Worm (Caenorhabditis elegans) whole organism, L2 larva: Measurements from ENCODE around the gene spp-6.

Source experiments
- C34F6.9 ChIP-seq: fragments of 150-350 bp; optimal IDR thresholded peaks from 2 replicates; lab custom pipeline; 2014; ENCODE audit warnings: missing biosample characterization, missing genetic modification characterization
- F13H6.1 ChIP-seq: sonication (generic microtip); optimal IDR thresholded peaks from 2 replicates; lab custom pipeline; 2016; ENCODE audit warnings: missing genetic modification characterization, missing compliant biosample characterization
- Y55F3AM.14 ChIP-seq: fragments of 200-800 bp; sonication (Bioruptor generic); optimal IDR thresholded peaks from 2 replicates; lab custom pipeline; 2018; ENCODE audit warnings: mild to moderate bottlenecking, missing genetic modification characterization, missing compliant biosample characterization
- ZK546.5 ChIP-seq: sonication (generic microtip); optimal IDR thresholded peaks from 2 replicates; lab custom pipeline; 2017; ENCODE audit warnings: missing biosample characterization, missing genetic modification characterization
- aly-2 ChIP-seq: fragments of 150-350 bp; optimal IDR thresholded peaks from 2 replicates; lab custom pipeline; 2014; ENCODE audit warnings: missing biosample characterization, missing genetic modification characterization
- ama-1 ChIP-seq: fragments of 150-350 bp; optimal IDR thresholded peaks from 2 replicates; lab custom pipeline; 2018; ENCODE audit warnings: inconsistent platforms
- blmp-1 ChIP-seq: sonication (generic microtip); optimal IDR thresholded peaks from 2 replicates; lab custom pipeline; 2017; ENCODE audit warnings: missing genetic modification characterization, mild to moderate bottlenecking, missing compliant biosample characterization, antibody characterized with exemption, moderate library complexity; ENCODE audit not compliant: insufficient read depth
- ceh-16 ChIP-seq: fragments of 150-350 bp; optimal IDR thresholded peaks from 2 replicates; lab custom pipeline; 2014; ENCODE audit warnings: missing biosample characterization, missing genetic modification characterization
- crh-2 ChIP-seq: sonication (generic microtip); optimal IDR thresholded peaks from 2 replicates; lab custom pipeline; 2017; ENCODE audit warnings: missing biosample characterization, missing genetic modification characterization
- egl-27 ChIP-seq: sonication (generic microtip); optimal IDR thresholded peaks from 3 replicates; lab custom pipeline; 2017; ENCODE audit warnings: missing biosample characterization, missing genetic modification reagents, missing genetic modification characterization
- fos-1 ChIP-seq: fragments of 150-350 bp; optimal IDR thresholded peaks from 2 replicates; lab custom pipeline; 2014; ENCODE audit warnings: missing biosample characterization, missing genetic modification characterization
- gmeb-1 ChIP-seq: fragments of 150-350 bp; optimal IDR thresholded peaks from 2 replicates; lab custom pipeline; 2014; ENCODE audit warnings: missing biosample characterization, missing genetic modification characterization
- lin-11 ChIP-seq: fragments of 150-350 bp; sonication (generic microtip); optimal IDR thresholded peaks from 2 replicates; lab custom pipeline; 2014; ENCODE audit warnings: missing biosample characterization, missing genetic modification characterization, inconsistent platforms, mixed read lengths
- lin-39 ChIP-seq: fragments of 150-350 bp; optimal IDR thresholded peaks from 2 replicates; lab custom pipeline; 2014; ENCODE audit warnings: missing biosample characterization, missing genetic modification reagents, missing genetic modification characterization
- lsy-2 ChIP-seq, 2 experiments: fragments of 150-350 bp in 1 of 2; sonication (generic microtip) in 1 of 2; optimal IDR thresholded peaks; 2 replicates each; lab custom pipeline; 2014 to 2017; ENCODE audit warnings: missing biosample characterization in 2 of 2, missing genetic modification characterization in 2 of 2
- mbf-1 ChIP-seq: sonication (generic microtip); optimal IDR thresholded peaks from 2 replicates; lab custom pipeline; 2017; ENCODE audit warnings: missing biosample characterization, missing genetic modification characterization
- mdl-1 ChIP-seq, 2 experiments: fragments of 150-350 bp in 1 of 2; sonication (generic microtip) in 1 of 2; optimal IDR thresholded peaks; 2 replicates each; lab custom pipeline; 2017; ENCODE audit warnings: missing biosample characterization in 2 of 2, missing genetic modification characterization in 2 of 2
- nhr-10 ChIP-seq: sonication (generic microtip); optimal IDR thresholded peaks from 2 replicates; lab custom pipeline; 2017; ENCODE audit warnings: missing biosample characterization, missing genetic modification characterization
- nhr-12 ChIP-seq: fragments of 150-350 bp; optimal IDR thresholded peaks from 2 replicates; lab custom pipeline; 2014; ENCODE audit warnings: missing biosample characterization, missing genetic modification characterization
- nhr-129 ChIP-seq: fragments of 150-350 bp; optimal IDR thresholded peaks from 2 replicates; lab custom pipeline; 2014; ENCODE audit warnings: missing biosample characterization, missing genetic modification characterization
- nhr-21 ChIP-seq: fragments of 150-350 bp; optimal IDR thresholded peaks from 2 replicates; lab custom pipeline; 2014; ENCODE audit warnings: missing biosample characterization, missing genetic modification characterization
- nhr-23 ChIP-seq: fragments of 150-350 bp; optimal IDR thresholded peaks from 2 replicates; lab custom pipeline; 2014; ENCODE audit warnings: missing biosample characterization, missing genetic modification reagents, missing genetic modification characterization
- nhr-237 ChIP-seq: fragments of 150-350 bp; optimal IDR thresholded peaks from 2 replicates; lab custom pipeline; 2014; ENCODE audit warnings: missing biosample characterization, missing genetic modification characterization
- nhr-25 ChIP-seq: fragments of 150-350 bp; sonication (generic microtip); optimal IDR thresholded peaks from 3 replicates; lab custom pipeline; 2014; ENCODE audit warnings: missing biosample characterization, missing genetic modification characterization
- nhr-6 ChIP-seq: fragments of 150-350 bp; optimal IDR thresholded peaks from 2 replicates; lab custom pipeline; 2014; ENCODE audit warnings: missing biosample characterization, missing genetic modification characterization
- peb-1 ChIP-seq: fragments of 150-350 bp; optimal IDR thresholded peaks from 2 replicates; lab custom pipeline; 2014; ENCODE audit warnings: missing biosample characterization, missing genetic modification characterization
- sem-4 ChIP-seq: fragments of 150-350 bp; optimal IDR thresholded peaks from 2 replicates; lab custom pipeline; 2014; ENCODE audit warnings: missing biosample characterization, missing genetic modification reagents, missing genetic modification characterization
- skn-1 ChIP-seq: sonication (generic microtip); optimal IDR thresholded peaks from 2 replicates; lab custom pipeline; 2017; ENCODE audit warnings: missing biosample characterization, missing genetic modification characterization
- sma-3 ChIP-seq: sonication (generic microtip); optimal IDR thresholded peaks from 2 replicates; lab custom pipeline; 2016; ENCODE audit warnings: missing genetic modification reagents, missing genetic modification characterization, missing compliant biosample characterization
- sma-9 ChIP-seq, 2 experiments: fragments of 150-350 bp in 1 of 2; sonication (generic microtip) in 1 of 2; optimal IDR thresholded peaks; 2 replicates each; lab custom pipeline; 2014 to 2016; ENCODE audit warnings: missing genetic modification characterization in 2 of 2, mild to moderate bottlenecking in 1 of 2, missing biosample characterization in 1 of 2, missing compliant biosample characterization in 1 of 2, missing genetic modification reagents in 1 of 2, moderate library complexity in 1 of 2
- snpc-4 ChIP-seq: fragments of 150-350 bp; optimal IDR thresholded peaks from 2 replicates; lab custom pipeline; 2014; ENCODE audit warnings: missing biosample characterization, missing genetic modification characterization
- unc-55 ChIP-seq: fragments of 150-350 bp; sonication (generic microtip); optimal IDR thresholded peaks from 3 replicates; lab custom pipeline; 2014; ENCODE audit warnings: missing biosample characterization, missing genetic modification reagents, missing genetic modification characterization
- unc-62 ChIP-seq: fragments of 150-350 bp; optimal IDR thresholded peaks from 2 replicates; lab custom pipeline; 2014; ENCODE audit warnings: missing biosample characterization, missing genetic modification reagents, missing genetic modification characterization
- zag-1 ChIP-seq: fragments of 150-350 bp; optimal IDR thresholded peaks from 2 replicates; lab custom pipeline; 2014; ENCODE audit warnings: missing biosample characterization, missing genetic modification characterization
- ztf-1 ChIP-seq: fragments of 200-800 bp; sonication (Bioruptor generic); conservative IDR thresholded peaks from 2 replicates; pipeline ENCODE4 v1.3.6; 2022; ENCODE audit warnings: missing genetic modification characterization, missing compliant biosample characterization

spp-6 gene

DNA sequence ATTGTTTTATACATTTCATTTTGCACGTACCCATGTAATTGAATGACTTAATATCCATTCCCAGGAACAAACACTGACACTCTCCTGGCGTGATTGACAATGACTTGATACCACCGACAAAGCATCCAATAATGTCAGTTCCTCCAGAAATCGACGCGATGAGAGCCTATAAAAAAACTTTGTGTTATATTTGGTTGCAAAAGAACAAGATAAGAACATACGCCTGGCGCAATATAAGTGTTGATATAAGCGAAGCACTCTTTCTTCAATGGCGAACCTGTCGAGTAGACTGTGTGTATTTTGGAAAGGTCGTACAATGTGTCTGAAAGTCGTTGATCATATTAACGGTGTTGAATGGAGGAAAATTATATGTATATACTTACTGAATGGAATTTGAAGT, 14.0 kb upstream of the spp-6 start:
- TF ChIP-seq fos-1 (tag; lab: Kevin White, UChicago) (peak; percentile 10), peb-1 (tag; lab: Kevin White, UChicago) (no peak)

DNA sequence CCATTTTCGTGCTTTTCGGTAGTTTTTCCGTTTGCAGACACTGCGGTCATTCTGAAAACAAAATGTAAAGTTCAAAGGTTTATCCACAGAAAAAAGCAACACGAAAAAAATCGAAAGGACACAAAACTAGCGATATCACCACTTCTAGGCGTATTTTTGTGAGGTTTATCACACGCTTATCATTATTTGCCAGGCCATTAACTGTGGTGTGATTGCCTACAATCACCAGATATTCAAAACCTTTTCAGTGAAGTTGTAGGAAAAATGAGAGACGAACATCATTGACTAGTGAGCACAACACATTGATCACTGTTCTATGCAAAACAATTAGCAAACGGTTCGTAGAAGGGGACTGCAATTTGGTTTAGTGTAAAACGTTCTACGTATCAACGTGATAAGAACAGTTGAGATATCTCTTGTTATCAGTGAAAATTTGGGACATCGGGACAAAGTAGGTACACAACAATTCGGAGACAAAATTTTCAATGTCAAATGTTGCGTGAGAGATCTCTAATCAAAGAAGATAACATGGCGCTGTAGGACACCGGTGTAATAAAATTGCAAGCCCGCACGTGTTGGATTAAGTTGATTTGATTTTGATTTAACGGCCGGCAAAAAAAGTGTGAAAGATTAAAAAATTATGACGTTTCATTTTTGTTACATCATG, 11.5 kb upstream of the spp-6 start, which contains the start of gene sur-5:
TSS of gene sur-5 (minus strand) at position 51 of the 667 bp plus-strand sequence.
- TF ChIP-seq nhr-10 (no peak), sma-9 (GFP tag; optimal IDR thresholded peaks at IDR 0.05; lab: Kevin White, UChicago) (peak; percentile 83), sma-9 (tag; optimal IDR thresholded peaks at IDR 0.05; lab: Kevin White, UChicago) (no peak), nhr-25 (tag; lab: Kevin White, UChicago) (peak; percentile 20), nhr-21 (tag; lab: Kevin White, UChicago) (peak; percentile 50), nhr-129 (tag; lab: Kevin White, UChicago) (peak; percentile 21), nhr-237 (tag; lab: Kevin White, UChicago) (no peak), crh-2 (tag; lab: Kevin White, UChicago) (peak; percentile 49), mdl-1 (tag; optimal IDR thresholded peaks at IDR 0.05; lab: Kevin White, UChicago) (peak in 1 of 2 experiments; percentile 47), sma-3 (GFP tag; lab: Kevin White, UChicago) (peak; percentile 43), skn-1 (tag; lab: Kevin White, UChicago) (peak; percentile 35), fos-1 (tag; lab: Kevin White, UChicago) (peak; percentile 40), ceh-16 (tag; lab: Kevin White, UChicago) (no peak), nhr-12 (tag; lab: Kevin White, UChicago) (no peak), nhr-23 (tag; lab: Kevin White, UChicago) (no peak), C34F6.9 (tag; lab: Kevin White, UChicago) (no peak), sem-4 (peak; percentile 47)

DNA sequence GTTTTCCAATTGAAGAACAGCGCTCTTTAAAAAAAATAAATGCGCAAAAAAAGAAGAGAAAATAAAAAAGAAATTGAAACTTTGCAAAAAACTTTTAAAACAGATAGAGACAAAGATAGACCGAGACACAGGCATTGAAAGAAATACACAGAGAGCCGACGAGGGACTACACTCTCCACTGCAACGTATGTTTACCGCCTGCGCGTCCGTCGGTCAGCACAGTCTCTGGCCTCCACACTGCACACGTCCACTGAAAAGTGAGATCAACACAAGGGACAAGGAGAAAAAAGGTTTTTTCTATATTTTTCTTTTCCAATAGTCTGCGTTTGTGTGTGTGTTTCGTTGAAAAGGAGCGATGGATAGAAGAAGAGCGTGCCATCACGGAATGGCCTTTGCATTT, 10.7 kb upstream of the spp-6 start:
- TF ChIP-seq gmeb-1: no peak
- TF ChIP-seq nhr-237 (tag; lab: Kevin White, UChicago): no peak
- TF ChIP-seq sma-3 (GFP tag; lab: Kevin White, UChicago): peak; percentile 26
- no peak for TF ChIP-seq ztf-1 (GFP tag; lab: Robert Waterston, UW)
- no peak for TF ChIP-seq egl-27
- TF ChIP-seq mdl-1 (tag; optimal IDR thresholded peaks at IDR 0.05; lab: Kevin White, UChicago): peak in 1 of 2 experiments; percentile 3
- peak; percentile 85 for TF ChIP-seq crh-2 (tag; lab: Kevin White, UChicago)
- no peak for TF ChIP-seq ZK546.5 (tag; lab: Kevin White, UChicago)
- TF ChIP-seq ama-1 (lab: Kevin White, UChicago): no peak
- TF ChIP-seq blmp-1: peak; percentile 65
- TF ChIP-seq sma-9 (GFP tag; optimal IDR thresholded peaks at IDR 0.05; lab: Kevin White, UChicago): peak; percentile 89
- TF ChIP-seq sma-9 (tag; optimal IDR thresholded peaks at IDR 0.05; lab: Kevin White, UChicago): no peak
- TF ChIP-seq lsy-2 (tag; optimal IDR thresholded peaks at IDR 0.05; lab: Kevin White, UChicago): peak; percentile 11 to 59
- no peak for TF ChIP-seq lin-39
- TF ChIP-seq nhr-129 (tag; lab: Kevin White, UChicago): peak; percentile 84
- peak; percentile 75 for TF ChIP-seq C34F6.9 (tag; lab: Kevin White, UChicago)
- no peak for TF ChIP-seq aly-2 (tag; lab: Kevin White, UChicago)
- TF ChIP-seq mbf-1 (tag; lab: Kevin White, UChicago): no peak
- TF ChIP-seq F13H6.1: peak; percentile 85
- peak; percentile 10 for TF ChIP-seq snpc-4 (tag; lab: Kevin White, UChicago)
- TF ChIP-seq unc-62 (GFP tag; lab: Kevin White, UChicago): no peak
- peak; percentile 13 for TF ChIP-seq Y55F3AM.14 (GFP tag; lab: Kevin White, UChicago)
- peak; percentile 14 for TF ChIP-seq nhr-6 (tag; lab: Kevin White, UChicago)
- peak; percentile 52 for TF ChIP-seq nhr-25 (tag; lab: Kevin White, UChicago)
- TF ChIP-seq nhr-10: no peak
- TF ChIP-seq unc-55 (GFP tag; lab: Kevin White, UChicago): peak; percentile 81
- peak; percentile 76 for TF ChIP-seq zag-1 (tag; lab: Kevin White, UChicago)
- peak; percentile 37 for TF ChIP-seq lin-11 (tag; lab: Kevin White, UChicago)
- peak; percentile 73 for TF ChIP-seq fos-1 (tag; lab: Kevin White, UChicago)
- TF ChIP-seq, all 48 proteins: peak for 17
